Worm (Caenorhabditis elegans) whole organism, late embryonic: ENCODE measurements around the gene hpo-40.
A peak's percentile ranks its signal among the peaks of the same experiment; 100 is the strongest.

Source experiments
- C38D4.7 ChIP-seq: fragments of 200-800 bp; sonication (Bioruptor generic); optimal IDR thresholded peaks from 2 replicates; lab custom pipeline; 2018; ENCODE audit warnings: mild to moderate bottlenecking, missing genetic modification characterization, moderate library complexity, missing compliant biosample characterization
- F13H6.1 ChIP-seq: sonication (generic microtip); optimal IDR thresholded peaks from 2 replicates; lab custom pipeline; 2016; ENCODE audit warnings: missing genetic modification characterization, missing compliant biosample characterization
- K09A11.1 ChIP-seq: sonication (generic microtip); optimal IDR thresholded peaks from 2 replicates; lab custom pipeline; 2017; ENCODE audit warnings: antibody characterized with exemption, mild to moderate bottlenecking, missing genetic modification characterization, missing compliant biosample characterization; ENCODE audit not compliant: insufficient read depth
- T23F11.4 ChIP-seq: fragments of 200-800 bp; sonication (Bioruptor generic); optimal IDR thresholded peaks from 2 replicates; lab custom pipeline; 2018; ENCODE audit warnings: mild to moderate bottlenecking, missing genetic modification characterization, missing compliant biosample characterization
- Y22D7AL.16 ChIP-seq: sonication (generic microtip); optimal IDR thresholded peaks from 2 replicates; lab custom pipeline; 2016; ENCODE audit warnings: missing genetic modification characterization, missing compliant biosample characterization
- ceh-14 ChIP-seq: sonication (generic microtip); optimal IDR thresholded peaks from 2 replicates; lab custom pipeline; 2016; ENCODE audit warnings: missing genotype, missing genetic modification characterization, missing compliant biosample characterization
- ceh-18 ChIP-seq: sonication (generic microtip); optimal IDR thresholded peaks from 2 replicates; lab custom pipeline; 2016; ENCODE audit warnings: missing genetic modification characterization, missing compliant biosample characterization
- ceh-19 ChIP-seq: fragments of 200-800 bp; sonication (Bioruptor generic); optimal IDR thresholded peaks from 2 replicates; lab custom pipeline; 2018; ENCODE audit warnings: mild to moderate bottlenecking, missing genetic modification characterization, missing compliant biosample characterization
- ceh-22 ChIP-seq: sonication (generic microtip); optimal IDR thresholded peaks from 2 replicates; lab custom pipeline; 2017; ENCODE audit warnings: missing biosample characterization, missing genetic modification characterization
- ceh-24 ChIP-seq: sonication (generic microtip); optimal IDR thresholded peaks from 2 replicates; lab custom pipeline; 2016; ENCODE audit warnings: mild to moderate bottlenecking, missing genetic modification characterization, missing compliant biosample characterization
- ceh-30 ChIP-seq: fragments of 150-350 bp; optimal IDR thresholded peaks from 2 replicates; lab custom pipeline; 2014; ENCODE audit warnings: missing biosample characterization, missing genetic modification characterization
- ceh-31 ChIP-seq: sonication (generic microtip); optimal IDR thresholded peaks from 2 replicates; lab custom pipeline; 2016; ENCODE audit warnings: missing genetic modification characterization, missing compliant biosample characterization
- ceh-34 ChIP-seq: sonication (generic microtip); optimal IDR thresholded peaks from 2 replicates; lab custom pipeline; 2016; ENCODE audit warnings: mild to moderate bottlenecking, missing genetic modification characterization, missing compliant biosample characterization
- ceh-48 ChIP-seq: sonication (generic microtip); optimal IDR thresholded peaks from 2 replicates; lab custom pipeline; 2016; ENCODE audit warnings: missing genetic modification characterization, inconsistent platforms, missing compliant biosample characterization
- dmd-4 ChIP-seq: sonication (generic microtip); optimal IDR thresholded peaks from 2 replicates; lab custom pipeline; 2016; ENCODE audit warnings: borderline replicate concordance, missing genetic modification characterization, missing compliant biosample characterization
- elt-2 ChIP-seq: sonication (generic microtip); optimal IDR thresholded peaks from 2 replicates; lab custom pipeline; 2016; ENCODE audit warnings: missing genetic modification reagents, missing genetic modification characterization, missing compliant biosample characterization
- elt-4 ChIP-seq: sonication (generic microtip); optimal IDR thresholded peaks from 2 replicates; lab custom pipeline; 2016; ENCODE audit warnings: missing genetic modification characterization, missing compliant biosample characterization
- fkh-10 ChIP-seq: fragments of 150-350 bp; optimal IDR thresholded peaks from 2 replicates; lab custom pipeline; 2014; ENCODE audit warnings: missing biosample characterization, missing genetic modification reagents, missing genetic modification characterization
- gmeb-2 ChIP-seq: sonication (generic microtip); optimal IDR thresholded peaks from 2 replicates; lab custom pipeline; 2016; ENCODE audit warnings: missing genetic modification characterization, inconsistent platforms, missing compliant biosample characterization
- hlh-13 ChIP-seq: fragments of 200-800 bp; sonication (Bioruptor generic); optimal IDR thresholded peaks from 2 replicates; lab custom pipeline; 2018; ENCODE audit warnings: mild to moderate bottlenecking, missing genetic modification characterization, missing compliant biosample characterization
- hlh-15 ChIP-seq: sonication (generic microtip); optimal IDR thresholded peaks from 2 replicates; lab custom pipeline; 2016; ENCODE audit warnings: missing genetic modification characterization, missing compliant biosample characterization
- hlh-30 ChIP-seq: sonication (generic microtip); optimal IDR thresholded peaks from 2 replicates; lab custom pipeline; 2017; ENCODE audit warnings: antibody characterized with exemption, missing genetic modification characterization, missing compliant biosample characterization; ENCODE audit not compliant: insufficient read depth
- hlh-6 ChIP-seq: sonication (generic microtip); optimal IDR thresholded peaks from 2 replicates; lab custom pipeline; 2016; ENCODE audit warnings: missing genotype, missing genetic modification characterization, missing compliant biosample characterization
- hlh-8 ChIP-seq: sonication (generic microtip); optimal IDR thresholded peaks from 2 replicates; lab custom pipeline; 2016; ENCODE audit warnings: missing genotype, missing genetic modification characterization, missing compliant biosample characterization
- lim-6 ChIP-seq: sonication (generic microtip); optimal IDR thresholded peaks from 2 replicates; lab custom pipeline; 2016; ENCODE audit warnings: missing genetic modification characterization, missing compliant biosample characterization
- lin-11 ChIP-seq: fragments of 200-800 bp; sonication (Bioruptor generic); optimal IDR thresholded peaks from 2 replicates; lab custom pipeline; 2018; ENCODE audit warnings: mild to moderate bottlenecking, missing genetic modification characterization, missing compliant biosample characterization
- madf-2 ChIP-seq: sonication (generic microtip); optimal IDR thresholded peaks from 2 replicates; lab custom pipeline; 2017; ENCODE audit warnings: missing genetic modification characterization, missing compliant biosample characterization
- mec-3 ChIP-seq: sonication (generic microtip); optimal IDR thresholded peaks from 2 replicates; lab custom pipeline; 2016; ENCODE audit warnings: borderline replicate concordance, missing genetic modification characterization, missing compliant biosample characterization
- nfya-1 ChIP-seq: sonication (generic microtip); optimal IDR thresholded peaks from 2 replicates; lab custom pipeline; 2017; ENCODE audit warnings: missing genetic modification characterization, mild to moderate bottlenecking, missing compliant biosample characterization, antibody characterized with exemption, moderate library complexity
- nhr-11 ChIP-seq: fragments of 150-350 bp; optimal IDR thresholded peaks from 2 replicates; lab custom pipeline; 2014; ENCODE audit warnings: missing biosample characterization, missing genetic modification characterization
- nhr-232 ChIP-seq: sonication (generic microtip); optimal IDR thresholded peaks from 2 replicates; lab custom pipeline; 2016; ENCODE audit warnings: missing genetic modification characterization, missing compliant biosample characterization
- npax-4 ChIP-seq: sonication (generic microtip); optimal IDR thresholded peaks from 2 replicates; lab custom pipeline; 2016; ENCODE audit warnings: missing genetic modification characterization, missing compliant biosample characterization
- pag-3 ChIP-seq: sonication (generic microtip); optimal IDR thresholded peaks from 2 replicates; lab custom pipeline; 2016; ENCODE audit warnings: missing compliant biosample characterization, missing genetic modification characterization, borderline replicate concordance
- pat-9 ChIP-seq: fragments of 200-800 bp; sonication (Bioruptor generic); optimal IDR thresholded peaks from 2 replicates; lab custom pipeline; 2018; ENCODE audit warnings: mild to moderate bottlenecking, missing genetic modification characterization, moderate library complexity, missing compliant biosample characterization
- pax-1 ChIP-seq: fragments of 150-350 bp; optimal IDR thresholded peaks from 2 replicates; lab custom pipeline; 2014; ENCODE audit warnings: missing biosample characterization, missing genetic modification characterization
- pqm-1 ChIP-seq: sonication (generic microtip); optimal IDR thresholded peaks from 2 replicates; lab custom pipeline; 2016; ENCODE audit warnings: missing genetic modification characterization, missing compliant biosample characterization
- ref-2 ChIP-seq: sonication (generic microtip); optimal IDR thresholded peaks from 2 replicates; lab custom pipeline; 2016; ENCODE audit warnings: missing genetic modification characterization, missing compliant biosample characterization
- sox-2 ChIP-seq: fragments of 200-800 bp; sonication (Bioruptor generic); IDR thresholded peaks from 2 replicates; pipeline ENCODE4 v1.3.6; 2022; ENCODE audit warnings: missing genetic modification reagents, missing genetic modification characterization, missing compliant biosample characterization
- syd-9 ChIP-seq: sonication (generic microtip); optimal IDR thresholded peaks from 2 replicates; lab custom pipeline; 2016; ENCODE audit warnings: mild to moderate bottlenecking, missing genetic modification characterization, moderate library complexity, missing compliant biosample characterization
- tbx-2 ChIP-seq: sonication (generic microtip); optimal IDR thresholded peaks from 2 replicates; lab custom pipeline; 2016; ENCODE audit warnings: missing genetic modification characterization, missing compliant biosample characterization
- unc-3 ChIP-seq, 2 experiments: fragments of 200-800 bp in 1 of 2; sonication (Bioruptor generic) in 1 of 2; sonication (generic microtip) in 1 of 2; conservative IDR thresholded peaks in 1 of 2; optimal IDR thresholded peaks in 1 of 2; 2 replicates each; pipeline versions ENCODE4 v1.3.6 to Lab custom; 2016 to 2022; ENCODE audit warnings: missing compliant biosample characterization in 2 of 2, missing genetic modification characterization in 2 of 2, missing genetic modification reagents in 1 of 2
- unc-42 ChIP-seq: sonication (generic microtip); optimal IDR thresholded peaks from 2 replicates; lab custom pipeline; 2016; ENCODE audit warnings: missing genotype, missing genetic modification characterization, missing compliant biosample characterization

The hpo-40 gene

ce11 chrV:10212627-10213026, at the start of gene hpo-40:
Gene hpo-40 (plus strand): TSS chrV:10212927.
- TF ChIP-seq pat-9 (tag; lab: Kevin White, UChicago) (no peak), tbx-2 (tag; lab: Kevin White, UChicago) (no peak), syd-9 (no peak), sox-2 (GFP tag; lab: Robert Waterston, UW) (no peak), Y22D7AL.16 (tag; lab: Kevin White, UChicago) (no peak)

- no peak for TF ChIP-seq madf-2
- no peak for TF ChIP-seq pax-1 (tag; lab: Kevin White, UChicago)
- TF ChIP-seq ceh-30 (tag; lab: Kevin White, UChicago): no peak
- TF ChIP-seq hlh-8 (tag; lab: Kevin White, UChicago): no peak
- TF ChIP-seq dmd-4: no peak
- no peak for TF ChIP-seq ceh-22 (tag; lab: Kevin White, UChicago)
- TF ChIP-seq T23F11.4 (GFP tag; lab: Kevin White, UChicago): no peak
- no peak for TF ChIP-seq lim-6
- no peak for TF ChIP-seq hlh-15
- no peak for TF ChIP-seq F13H6.1 (tag; lab: Kevin White, UChicago)
- TF ChIP-seq lin-11 (tag; lab: Kevin White, UChicago): no peak
These were observed 46.4 kb upstream of the hpo-40 start, which contains the start of gene C51E3.6 for ce11 chrV:10166368-10166767. Gene C51E3.6 (minus strand): TSS chrV:10166468.

ce11 chrV:10168870-10169269, 43.9 kb upstream of the hpo-40 start:
- TF ChIP-seq hlh-13 (GFP tag; lab: Kevin White, UChicago): no peak
- TF ChIP-seq syd-9: no peak
- no peak for TF ChIP-seq elt-2 (tag; lab: Kevin White, UChicago)
- TF ChIP-seq ref-2: no peak
- TF ChIP-seq C38D4.7 (GFP tag; lab: Kevin White, UChicago): no peak
- TF ChIP-seq mec-3 (tag; lab: Kevin White, UChicago): no peak
- no peak for TF ChIP-seq gmeb-2 (tag; lab: Kevin White, UChicago)
- TF ChIP-seq ceh-34 (tag; lab: Kevin White, UChicago): no peak
- no peak for TF ChIP-seq lin-11 (tag; lab: Kevin White, UChicago)
- TF ChIP-seq K09A11.1 (tag; lab: Kevin White, UChicago): no peak

ce11 chrV:10173653-10174052, 39.1 kb upstream of the hpo-40 start, which contains the start of gene egl-3:
Gene egl-3 (minus strand): TSS chrV:10173753.
- TF ChIP-seq nhr-11 (tag; lab: Kevin White, UChicago): no peak
- TF ChIP-seq pqm-1 (tag; lab: Kevin White, UChicago): no peak
- TF ChIP-seq hlh-30: no peak
- TF ChIP-seq ceh-22 (tag; lab: Kevin White, UChicago): no peak
- TF ChIP-seq unc-3 (GFP tag; conservative IDR thresholded peaks at IDR 0.05; lab: Robert Waterston, UW): no peak
- TF ChIP-seq unc-3 (tag; optimal IDR thresholded peaks at IDR 0.05; lab: Kevin White, UChicago): no peak
- no peak for TF ChIP-seq npax-4 (tag; lab: Kevin White, UChicago)
- TF ChIP-seq ref-2: no peak
- no peak for TF ChIP-seq hlh-6 (tag; lab: Kevin White, UChicago)
- no peak for TF ChIP-seq pag-3 (tag; lab: Kevin White, UChicago)
- TF ChIP-seq syd-9: no peak

- TF ChIP-seq F13H6.1 (tag; lab: Kevin White, UChicago): no peak
- peak; percentile 41 for TF ChIP-seq ceh-18 (tag; lab: Kevin White, UChicago)
- TF ChIP-seq fkh-10: no peak
- no peak for TF ChIP-seq ceh-24 (tag; lab: Kevin White, UChicago)
- no peak for TF ChIP-seq hlh-13 (GFP tag; lab: Kevin White, UChicago)
- TF ChIP-seq gmeb-2 (tag; lab: Kevin White, UChicago): no peak
- TF ChIP-seq hlh-30: peak; percentile 66
- TF ChIP-seq ceh-19 (GFP tag; lab: Kevin White, UChicago): peak; percentile 31
- TF ChIP-seq ceh-34 (tag; lab: Kevin White, UChicago): peak; percentile 24
- no peak for TF ChIP-seq nhr-232 (tag; lab: Kevin White, UChicago)
- no peak for TF ChIP-seq unc-3 (GFP tag; conservative IDR thresholded peaks at IDR 0.05; lab: Robert Waterston, UW)
- TF ChIP-seq unc-3 (tag; optimal IDR thresholded peaks at IDR 0.05; lab: Kevin White, UChicago): peak; percentile 32
- TF ChIP-seq ceh-48 (tag; lab: Kevin White, UChicago): peak; percentile 99
- peak; percentile 82 for TF ChIP-seq ceh-31
- TF ChIP-seq ceh-14 (tag; lab: Kevin White, UChicago): peak; percentile 83
- TF ChIP-seq elt-4: no peak
- TF ChIP-seq nfya-1 (tag; lab: Kevin White, UChicago): peak; percentile 96
- peak; percentile 37 for TF ChIP-seq tbx-2 (tag; lab: Kevin White, UChicago)
- TF ChIP-seq hlh-6 (tag; lab: Kevin White, UChicago): no peak
- TF ChIP-seq unc-42: peak; percentile 96
These were observed 38.1 kb upstream of the hpo-40 start for ce11 chrV:10174632-10175075.
